Worm (Caenorhabditis elegans) whole organism, young adult: ENCODE measurements around the gene T26C5.2.
A peak's percentile ranks its signal among the peaks of the same experiment; 100 is the strongest.

ENCODE experiments used
- B0261.1 ChIP-seq: sonication (generic microtip); optimal IDR thresholded peaks from 2 replicates; lab custom pipeline; 2016; ENCODE audit warnings: mild to moderate bottlenecking, missing genetic modification characterization, moderate library complexity, missing compliant biosample characterization
- C17E4.6 ChIP-seq: fragments of 200-800 bp; sonication (Bioruptor generic); IDR thresholded peaks from 2 replicates; pipeline ENCODE4 v1.3.6; 2022; ENCODE audit warnings: missing genetic modification reagents, missing genetic modification characterization, missing compliant biosample characterization
- D2030.7 ChIP-seq: fragments of 200-800 bp; sonication (Bioruptor generic); IDR thresholded peaks from 2 replicates; pipeline ENCODE4 v1.3.6; 2022; ENCODE audit warnings: missing genetic modification reagents, missing genetic modification characterization, missing compliant biosample characterization
- F22D6.2 ChIP-seq: sonication (generic microtip); optimal IDR thresholded peaks from 2 replicates; lab custom pipeline; 2016; ENCODE audit warnings: mild to moderate bottlenecking, missing genetic modification characterization, missing compliant biosample characterization
- F23B12.7 ChIP-seq: sonication (generic microtip); optimal IDR thresholded peaks from 2 replicates; lab custom pipeline; 2017; ENCODE audit warnings: missing genetic modification characterization, mild to moderate bottlenecking, missing compliant biosample characterization, antibody characterized with exemption, moderate library complexity; ENCODE audit not compliant: insufficient read depth
- K11D2.4 ChIP-seq: fragments of 200-800 bp; sonication (Bioruptor generic); IDR thresholded peaks from 2 replicates; pipeline ENCODE4 v1.3.6; 2022; ENCODE audit warnings: missing genetic modification reagents, missing genetic modification characterization, missing compliant biosample characterization
- K12H6.12 ChIP-seq: fragments of 200-800 bp; sonication (Bioruptor generic); optimal IDR thresholded peaks from 2 replicates; lab custom pipeline; 2018; ENCODE audit warnings: mild to moderate bottlenecking, missing genetic modification characterization, missing compliant biosample characterization
- T07F8.4 ChIP-seq: sonication (generic microtip); optimal IDR thresholded peaks from 2 replicates; lab custom pipeline; 2016; ENCODE audit warnings: mild to moderate bottlenecking, missing genetic modification characterization, moderate library complexity, missing compliant biosample characterization
- Y53F4B.3 ChIP-seq: fragments of 200-800 bp; sonication (Bioruptor generic); IDR thresholded peaks from 2 replicates; pipeline ENCODE4 v1.3.6; 2022; ENCODE audit warnings: missing genetic modification reagents, missing genetic modification characterization, missing compliant biosample characterization
- Y56A3A.18 ChIP-seq: fragments of 200-800 bp; sonication (Bioruptor generic); IDR thresholded peaks from 2 replicates; pipeline ENCODE4 v1.3.6; 2022; ENCODE audit warnings: missing genetic modification reagents, missing genetic modification characterization, missing compliant biosample characterization
- aptf-2 ChIP-seq: fragments of 200-800 bp; sonication (Bioruptor generic); conservative IDR thresholded peaks from 2 replicates; pipeline ENCODE4 v1.3.6; 2022; ENCODE audit warnings: missing genetic modification reagents, missing genetic modification characterization, missing compliant biosample characterization
- aptf-3 ChIP-seq: fragments of 200-800 bp; sonication (Bioruptor generic); IDR thresholded peaks from 2 replicates; pipeline ENCODE4 v1.3.6; 2022; ENCODE audit warnings: missing genetic modification characterization, missing compliant biosample characterization
- attf-3 ChIP-seq: fragments of 200-800 bp; sonication (Bioruptor generic); conservative IDR thresholded peaks from 2 replicates; pipeline ENCODE4 v1.3.6; 2022; ENCODE audit warnings: missing genetic modification reagents, missing genetic modification characterization, missing compliant biosample characterization
- bed-1 ChIP-seq: fragments of 200-800 bp; sonication (Bioruptor generic); IDR thresholded peaks from 2 replicates; pipeline ENCODE4 v1.3.6; 2022; ENCODE audit warnings: missing genetic modification reagents, missing genetic modification characterization, missing compliant biosample characterization
- ceh-58 ChIP-seq: fragments of 200-800 bp; sonication (Bioruptor generic); IDR thresholded peaks from 2 replicates; pipeline ENCODE4 v1.3.6; 2022; ENCODE audit warnings: missing genetic modification characterization, missing compliant biosample characterization
- ceh-79 ChIP-seq: sonication (generic microtip); optimal IDR thresholded peaks from 2 replicates; lab custom pipeline; 2017; ENCODE audit warnings: mild to moderate bottlenecking, missing genetic modification characterization, missing compliant biosample characterization
- ceh-91 ChIP-seq: fragments of 200-800 bp; sonication (Bioruptor generic); IDR thresholded peaks from 2 replicates; pipeline ENCODE4 v1.3.6; 2022; ENCODE audit warnings: missing genetic modification reagents, missing genetic modification characterization, missing compliant biosample characterization
- dox-1 ChIP-seq: fragments of 200-800 bp; sonication (Bioruptor generic); IDR thresholded peaks from 2 replicates; pipeline ENCODE4 v1.3.6; 2022; ENCODE audit warnings: missing genetic modification reagents, missing genetic modification characterization, missing compliant biosample characterization
- dpff-1 ChIP-seq: sonication (generic microtip); optimal IDR thresholded peaks from 2 replicates; lab custom pipeline; 2017; ENCODE audit warnings: mild to moderate bottlenecking, missing genetic modification characterization, missing compliant biosample characterization
- dpl-1 ChIP-seq: fragments of 150-350 bp; optimal IDR thresholded peaks from 2 replicates; lab custom pipeline; 2014; ENCODE audit warnings: missing biosample characterization, missing genetic modification reagents, missing genetic modification characterization
- efl-1 ChIP-seq: fragments of 150-350 bp; optimal IDR thresholded peaks from 2 replicates; lab custom pipeline; 2014; ENCODE audit warnings: missing biosample characterization, missing genetic modification reagents, missing genetic modification characterization
- egl-18 ChIP-seq: fragments of 200-800 bp; sonication (Bioruptor generic); IDR thresholded peaks from 2 replicates; pipeline ENCODE4 v1.3.6; 2022; ENCODE audit warnings: missing genetic modification reagents, missing genetic modification characterization, missing compliant biosample characterization
- ekl-4 ChIP-seq: fragments of 200-800 bp; sonication (Bioruptor generic); IDR thresholded peaks from 2 replicates; pipeline ENCODE4 v1.3.6; 2022; ENCODE audit warnings: missing genetic modification reagents, missing genetic modification characterization, missing compliant biosample characterization
- fkh-3 ChIP-seq: sonication (generic microtip); optimal IDR thresholded peaks from 2 replicates; lab custom pipeline; 2016; ENCODE audit warnings: mild to moderate bottlenecking, missing genetic modification characterization, missing compliant biosample characterization
- gei-17 ChIP-seq: fragments of 200-800 bp; sonication (Bioruptor generic); optimal IDR thresholded peaks from 2 replicates; lab custom pipeline; 2018; ENCODE audit warnings: mild to moderate bottlenecking, missing genetic modification characterization, missing compliant biosample characterization
- him-1 ChIP-seq: sonication (generic microtip); optimal IDR thresholded peaks from 2 replicates; lab custom pipeline; 2016; ENCODE audit warnings: missing genotype, missing genetic modification reagents, missing genetic modification characterization, missing compliant biosample characterization
- let-607 ChIP-seq, 2 experiments: fragments of 200-800 bp in 1 of 2; sonication (Bioruptor generic) in 1 of 2; sonication (generic microtip) in 1 of 2; optimal IDR thresholded peaks; 2 replicates each; lab custom pipeline; 2016 to 2018; ENCODE audit warnings: mild to moderate bottlenecking in 2 of 2, missing compliant biosample characterization in 2 of 2, missing genetic modification characterization in 2 of 2, moderate library complexity in 2 of 2, missing genotype in 1 of 2
- lin-35 ChIP-seq, 3 experiments: fragments of 150-350 bp in 2 of 3; sonication (generic microtip) in 1 of 3; optimal IDR thresholded peaks; 2 replicates each; lab custom pipeline; 2014 to 2018; ENCODE audit warnings: missing biosample characterization in 3 of 3, missing genetic modification characterization in 3 of 3, missing genetic modification reagents in 3 of 3
- lin-40 ChIP-seq: sonication (generic microtip); optimal IDR thresholded peaks from 2 replicates; lab custom pipeline; 2016; ENCODE audit warnings: missing genetic modification characterization, mild to moderate bottlenecking, missing compliant biosample characterization, missing genotype, missing genetic modification reagents
- madf-3 ChIP-seq: fragments of 200-800 bp; sonication (Bioruptor generic); IDR thresholded peaks from 2 replicates; pipeline ENCODE4 v1.3.6; 2022; ENCODE audit warnings: missing genetic modification reagents, missing genetic modification characterization, missing compliant biosample characterization
- nfya-2 ChIP-seq: fragments of 200-800 bp; sonication (Bioruptor generic); IDR thresholded peaks from 2 replicates; pipeline ENCODE4 v1.3.6; 2022; ENCODE audit warnings: missing genetic modification reagents, missing genetic modification characterization, missing compliant biosample characterization
- nfyb-1 ChIP-seq: fragments of 200-800 bp; sonication (Bioruptor generic); IDR thresholded peaks from 2 replicates; pipeline ENCODE4 v1.3.6; 2022; ENCODE audit warnings: missing genetic modification reagents, missing genetic modification characterization, missing compliant biosample characterization
- nhr-120 ChIP-seq: fragments of 200-800 bp; sonication (Bioruptor generic); IDR thresholded peaks from 2 replicates; pipeline ENCODE4 v1.3.6; 2022; ENCODE audit warnings: missing genetic modification characterization, missing compliant biosample characterization
- nhr-179 ChIP-seq: sonication (generic microtip); optimal IDR thresholded peaks from 2 replicates; lab custom pipeline; 2016; ENCODE audit warnings: mild to moderate bottlenecking, missing genetic modification characterization, missing compliant biosample characterization
- nhr-27 ChIP-seq: fragments of 200-800 bp; sonication (Bioruptor generic); optimal IDR thresholded peaks from 2 replicates; lab custom pipeline; 2018; ENCODE audit warnings: mild to moderate bottlenecking, missing genetic modification characterization, moderate library complexity, missing compliant biosample characterization
- pha-4 ChIP-seq: fragments of 150-350 bp; sonication (generic microtip); optimal IDR thresholded peaks from 2 replicates; lab custom pipeline; 2014; ENCODE audit warnings: missing biosample characterization, missing genetic modification reagents, missing genetic modification characterization
- sea-2 ChIP-seq: fragments of 200-800 bp; sonication (Bioruptor generic); IDR thresholded peaks from 2 replicates; pipeline ENCODE4 v1.3.6; 2022; ENCODE audit warnings: missing genetic modification characterization, missing compliant biosample characterization
- snpc-4 ChIP-seq, 5 experiments: fragments of 150-350 bp in 1 of 5; sonication (generic microtip) in 4 of 5; optimal IDR thresholded peaks; 2 replicates each; lab custom pipeline; 2014 to 2018; ENCODE audit warnings: missing genetic modification characterization in 5 of 5, missing biosample characterization in 3 of 5, antibody characterized with exemption in 2 of 5, mild to moderate bottlenecking in 2 of 5, missing compliant biosample characterization in 2 of 5, missing genotype in 2 of 5, moderate library complexity in 2 of 5, missing genetic modification reagents in 1 of 5
- unc-62 ChIP-seq: fragments of 150-350 bp; optimal IDR thresholded peaks from 2 replicates; lab custom pipeline; 2014; ENCODE audit warnings: missing biosample characterization, missing genetic modification reagents, missing genetic modification characterization
- zfh-2 ChIP-seq: fragments of 200-800 bp; sonication (Bioruptor generic); conservative IDR thresholded peaks from 2 replicates; pipeline ENCODE4 v1.3.6; 2022; ENCODE audit warnings: missing genetic modification reagents, missing genetic modification characterization, missing compliant biosample characterization
- ztf-28 ChIP-seq: fragments of 200-800 bp; sonication (Bioruptor generic); IDR thresholded peaks from 2 replicates; pipeline ENCODE4 v1.3.6; 2022; ENCODE audit warnings: missing genetic modification reagents, missing genetic modification characterization, missing compliant biosample characterization

The T26C5.2 gene

ce11 chrII:9237719-9238118 is 4.7 kb downstream of the T26C5.2 start:
- TF ChIP-seq zfh-2 (GFP tag; lab: Robert Waterston, UW) (no peak), B0261.1 (tag; lab: Kevin White, UChicago) (no peak)

ce11 chrII:9241610-9242009 is 8.6 kb downstream of the T26C5.2 start:
- no peak for TF ChIP-seq K12H6.12 (tag; lab: Kevin White, UChicago)
- TF ChIP-seq nhr-27, result no peak
- TF ChIP-seq unc-62, result no peak
- no peak for TF ChIP-seq Y53F4B.3
- TF ChIP-seq aptf-2 (GFP tag; lab: Robert Waterston, UW), result no peak
- no peak for TF ChIP-seq nhr-120 (GFP tag; lab: Robert Waterston, UW)
- TF ChIP-seq ztf-28 (GFP tag; lab: Robert Waterston, UW), result no peak
- no peak for TF ChIP-seq lin-40
- TF ChIP-seq gei-17 (GFP tag; lab: Kevin White, UChicago), result no peak

DNA sequence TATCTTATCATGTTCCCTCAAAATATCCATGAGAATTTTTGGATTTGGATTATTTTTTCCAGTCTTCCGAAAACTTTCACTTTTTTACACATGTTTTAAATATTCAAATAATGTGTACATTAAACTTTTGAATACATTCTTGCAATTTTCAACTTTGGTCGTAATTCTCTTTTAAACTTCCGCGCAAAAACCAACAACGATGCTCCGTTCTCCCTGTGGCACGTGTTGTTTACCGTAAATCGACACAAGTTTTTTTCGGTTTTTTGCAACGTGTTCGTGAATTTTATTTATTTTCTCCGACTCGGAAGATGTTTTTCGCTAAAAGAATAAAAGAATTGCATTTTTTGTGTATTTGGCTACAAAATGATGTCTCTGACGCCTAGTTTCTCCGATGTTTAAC is 9.8 kb downstream of the T26C5.2 start:
- TF ChIP-seq pha-4 (tag; lab: Kevin White, UChicago) (peak; percentile 28), K11D2.4 (GFP tag; lab: Robert Waterston, UW) (no peak), efl-1 (GFP tag; lab: Kevin White, UChicago) (peak; percentile 49), F22D6.2 (tag; lab: Kevin White, UChicago) (no peak), let-607 (tag; optimal IDR thresholded peaks at IDR 0.05; lab: Kevin White, UChicago) (peak; percentile 16 to 86), ekl-4 (GFP tag; lab: Robert Waterston, UW) (no peak), D2030.7 (no peak), Y56A3A.18 (GFP tag; lab: Robert Waterston, UW) (no peak), ceh-58 (no peak), bed-1 (GFP tag; lab: Robert Waterston, UW) (no peak), attf-3 (GFP tag; lab: Robert Waterston, UW) (peak; percentile 96), lin-35 (GFP tag; optimal IDR thresholded peaks at IDR 0.05; lab: Kevin White, UChicago) (peak in 1 of 3 experiments; percentile 76), F23B12.7 (tag; lab: Kevin White, UChicago) (peak; percentile 38), madf-3 (GFP tag; lab: Robert Waterston, UW) (no peak), dpl-1 (GFP tag; lab: Kevin White, UChicago) (peak; percentile 25), nfya-2 (GFP tag; lab: Robert Waterston, UW) (no peak)

DNA sequence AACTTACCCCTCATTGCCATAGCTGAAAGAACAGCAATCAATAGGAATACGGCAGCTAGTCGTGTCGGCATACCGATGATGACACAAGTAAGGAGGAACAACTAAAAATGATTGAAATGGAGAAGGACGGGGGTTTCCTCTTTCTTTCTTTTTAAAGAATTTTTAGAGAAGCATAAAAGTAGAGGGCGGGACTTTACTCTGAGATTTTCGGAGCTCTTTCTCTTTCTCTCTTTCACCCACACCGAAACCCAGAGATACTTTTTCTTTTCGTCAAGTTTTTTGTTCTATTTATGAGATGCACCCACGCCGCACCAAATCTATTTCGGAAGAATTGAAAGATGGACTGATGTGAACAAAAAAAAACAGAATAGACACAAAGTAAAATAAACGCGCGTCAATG is 13.6 kb downstream of the T26C5.2 start, which contains the start of gene T26C5.5:
Gene T26C5.5, minus strand, starts transcription at position 101 of the 400 bp plus-strand sequence.
- no peak for TF ChIP-seq sea-2 (GFP tag; lab: Robert Waterston, UW)
- no peak for TF ChIP-seq aptf-3
- TF ChIP-seq Y53F4B.3, result no peak
- no peak for TF ChIP-seq him-1
- no peak for TF ChIP-seq C17E4.6 (GFP tag; lab: Robert Waterston, UW)
- TF ChIP-seq F22D6.2 (tag; lab: Kevin White, UChicago), result no peak
- no peak for TF ChIP-seq ceh-79 (tag; lab: Kevin White, UChicago)
- TF ChIP-seq egl-18, result no peak
- TF ChIP-seq dox-1, result no peak
- no peak for TF ChIP-seq fkh-3 (tag; lab: Kevin White, UChicago)
- no peak for TF ChIP-seq T07F8.4
- no peak for TF ChIP-seq nfyb-1 (GFP tag; lab: Robert Waterston, UW)
- TF ChIP-seq snpc-4 (GFP tag; optimal IDR thresholded peaks at IDR 0.05; lab: Kevin White, UChicago), result no peak
- no peak for TF ChIP-seq snpc-4 (tag; optimal IDR thresholded peaks at IDR 0.05; lab: Kevin White, UChicago)
- no peak for TF ChIP-seq ceh-91 (GFP tag; lab: Robert Waterston, UW)
- TF ChIP-seq nhr-179 (tag; lab: Kevin White, UChicago), result no peak
- TF ChIP-seq zfh-2 (GFP tag; lab: Robert Waterston, UW), result no peak
- no peak for TF ChIP-seq F23B12.7 (tag; lab: Kevin White, UChicago)
- TF ChIP-seq dpff-1, result no peak
